Worm (Caenorhabditis elegans) whole organism, L4/young adult: ENCODE data around the gene F17E9.3.
A peak's percentile ranks its signal among the peaks of the same experiment; 100 is the strongest.
"Not testable (repeated sequence)": the region's sequence is repeated elsewhere in the genome, so short reads cannot be mapped to it uniquely, and the experiment has no call there.

Source experiments
- W03F9.2 ChIP-seq: fragments of 150-350 bp; optimal IDR thresholded peaks from 2 replicates; lab custom pipeline; 2014; ENCODE audit warnings: missing biosample characterization, missing genetic modification characterization
- dao-5 ChIP-seq: sonication (generic microtip); optimal IDR thresholded peaks from 2 replicates; lab custom pipeline; 2016; ENCODE audit warnings: missing genotype, missing genetic modification characterization, moderate library complexity, missing compliant biosample characterization
- him-1 ChIP-seq: sonication (generic microtip); optimal IDR thresholded peaks from 2 replicates; lab custom pipeline; 2016; ENCODE audit warnings: missing genotype, missing genetic modification reagents, missing genetic modification characterization, missing compliant biosample characterization

The F17E9.3 gene

DNA sequence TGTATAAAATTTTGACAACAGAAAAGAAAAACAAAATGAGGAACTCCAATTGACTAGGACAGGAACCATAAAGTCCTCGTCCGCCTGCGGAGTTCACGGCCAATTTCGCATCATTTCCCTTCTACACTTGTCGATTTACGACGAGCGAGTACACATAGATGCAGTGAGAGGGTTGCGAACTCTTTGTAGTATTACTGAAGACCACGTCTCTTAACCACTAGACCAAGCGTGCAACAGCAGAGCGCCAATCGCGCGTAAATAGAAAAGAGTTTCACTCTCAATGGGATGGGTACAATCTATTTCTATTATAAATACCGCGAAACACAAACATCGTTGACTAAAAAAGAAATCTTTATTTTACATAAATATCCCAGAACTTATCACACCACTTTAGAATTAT, 20.7 kb downstream of the F17E9.3 start:
- TF ChIP-seq W03F9.2 (tag; lab: Kevin White, UChicago) (peak; percentile 70), him-1 (peak; percentile 48), dao-5 (tag; lab: Kevin White, UChicago) (no peak)

DNA sequence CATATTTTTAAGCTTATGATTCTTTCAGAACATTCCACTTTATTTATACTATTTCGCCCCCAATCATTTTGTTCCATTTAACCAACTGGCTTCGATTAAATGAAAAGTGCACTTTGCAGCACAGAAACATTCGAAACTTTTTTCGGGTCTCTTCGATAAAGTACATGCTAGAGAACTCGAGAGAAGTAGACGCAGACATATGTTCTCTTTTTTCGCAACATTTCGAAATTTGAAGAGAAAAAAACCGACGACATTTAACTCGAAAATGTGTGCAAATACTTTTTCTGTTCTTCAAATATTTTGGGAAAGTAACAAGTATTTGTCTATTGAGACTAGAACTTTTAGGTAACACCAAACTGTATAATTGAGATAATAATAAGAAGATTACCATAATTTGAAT, 22.3 kb downstream of the F17E9.3 start:
- TF ChIP-seq him-1, result no peak
- TF ChIP-seq dao-5 (tag; lab: Kevin White, UChicago), result no peak
- TF ChIP-seq W03F9.2 (tag; lab: Kevin White, UChicago), result no peak

DNA sequence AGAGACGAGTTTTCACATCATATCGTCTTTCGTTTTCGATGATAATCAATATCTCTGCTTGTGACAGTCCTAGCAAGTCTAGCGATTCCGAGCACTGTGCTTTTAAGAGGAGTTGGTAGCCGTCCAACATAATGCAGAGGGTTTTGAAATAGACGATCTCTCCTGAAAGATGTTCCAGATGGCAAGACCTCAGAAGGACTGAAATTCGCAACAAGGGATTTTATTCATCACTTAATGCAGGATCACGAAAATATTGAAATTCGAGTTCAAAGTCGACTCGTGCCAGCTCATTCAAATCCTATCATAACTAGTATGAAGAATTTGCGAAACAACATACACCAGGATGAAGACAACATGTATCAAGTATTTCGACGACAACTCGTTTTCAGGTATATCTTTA, 22.8 kb downstream of the F17E9.3 start, which contains the start of gene D2096.7:
Gene D2096.7 (minus strand): TSS at position 130 of the 400 bp plus-strand sequence.
- peak; percentile 26 for TF ChIP-seq dao-5 (tag; lab: Kevin White, UChicago)
- TF ChIP-seq him-1, result no peak
- no peak for TF ChIP-seq W03F9.2 (tag; lab: Kevin White, UChicago)

DNA sequence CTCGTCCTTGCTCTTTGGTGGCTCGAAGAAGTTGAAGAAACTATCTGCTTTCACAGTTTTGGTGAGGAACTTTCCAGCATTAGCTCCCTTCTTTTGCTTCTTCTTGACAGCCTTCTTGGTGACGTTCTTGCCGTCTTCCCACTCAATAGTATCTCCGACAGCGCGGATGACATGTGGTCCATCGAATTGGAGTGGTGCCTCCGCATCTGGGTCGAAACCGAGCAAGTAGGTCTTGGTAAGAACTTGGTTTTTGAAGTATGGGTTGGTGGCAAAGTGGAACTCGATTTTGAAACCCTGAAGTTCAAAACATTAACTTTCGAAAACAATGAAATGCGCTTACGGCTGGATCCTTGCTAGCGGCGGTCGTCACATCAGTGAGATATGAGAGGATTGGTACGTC, 23.6 kb downstream of the F17E9.3 start:
- TF ChIP-seq dao-5 (tag; lab: Kevin White, UChicago) (no peak), W03F9.2 (tag; lab: Kevin White, UChicago) (no peak), him-1 (no peak)

DNA sequence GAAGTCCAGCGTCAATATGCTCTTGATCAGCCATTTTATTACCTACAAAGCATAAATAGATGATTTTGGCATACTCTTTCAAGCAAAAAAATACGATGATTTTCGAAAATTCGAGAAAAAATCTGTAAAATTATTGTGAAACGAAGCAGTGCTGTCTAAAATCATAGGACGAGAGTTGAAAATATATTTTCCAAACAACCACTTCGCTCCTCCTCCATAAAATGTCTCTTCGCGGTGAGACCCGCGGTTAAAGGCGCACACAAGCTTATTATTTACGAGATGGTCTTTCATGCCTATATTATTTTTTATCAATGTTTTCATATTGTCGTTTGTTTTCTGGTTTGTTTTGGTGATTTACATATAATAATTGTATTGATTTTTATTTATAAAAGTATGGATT, 24.6 kb downstream of the F17E9.3 start, which contains the start of gene nap-1:
Gene nap-1 (minus strand): TSS at position 42 of the 400 bp plus-strand sequence.
- TF ChIP-seq W03F9.2 (tag; lab: Kevin White, UChicago) (peak; percentile 89), dao-5 (tag; lab: Kevin White, UChicago) (no peak)

DNA sequence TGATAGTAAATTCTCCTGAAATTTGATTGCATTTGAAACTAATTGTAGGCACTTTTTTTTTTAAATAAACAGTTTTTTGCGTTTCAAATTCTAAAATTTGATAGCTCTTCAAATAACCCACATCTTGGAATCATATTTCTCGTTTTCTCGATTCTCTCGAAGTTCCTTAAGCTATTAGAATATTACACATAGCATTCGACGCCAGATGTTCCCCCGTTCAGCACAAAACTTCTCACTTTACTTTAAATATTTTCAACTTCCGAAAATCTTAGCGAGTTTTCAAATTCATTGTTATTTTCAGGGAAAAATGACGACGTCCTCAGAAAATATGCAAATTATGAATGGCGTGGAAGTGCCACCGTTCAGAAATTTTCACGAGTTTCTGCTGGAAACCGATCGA, 25.0 kb downstream of the F17E9.3 start, which contains the start of gene praf-3:
Gene praf-3 (plus strand): TSS at position 301 of the 400 bp plus-strand sequence.
- no peak for TF ChIP-seq him-1
- no peak for TF ChIP-seq W03F9.2 (tag; lab: Kevin White, UChicago)
- no peak for TF ChIP-seq dao-5 (tag; lab: Kevin White, UChicago)

- no peak for TF ChIP-seq him-1
- no peak for TF ChIP-seq W03F9.2 (tag; lab: Kevin White, UChicago)
- no peak for TF ChIP-seq dao-5 (tag; lab: Kevin White, UChicago)
Measured at ce11 chrIV:8380266-8380850, 25.7 kb downstream of the F17E9.3 start.

ce11 chrIV:8382695-8383094, 28.0 kb downstream of the F17E9.3 start, which contains the start of gene D2096.9:
D2096.9 (minus strand) TSS chrIV:8382795.
- TF ChIP-seq him-1, result no peak

DNA sequence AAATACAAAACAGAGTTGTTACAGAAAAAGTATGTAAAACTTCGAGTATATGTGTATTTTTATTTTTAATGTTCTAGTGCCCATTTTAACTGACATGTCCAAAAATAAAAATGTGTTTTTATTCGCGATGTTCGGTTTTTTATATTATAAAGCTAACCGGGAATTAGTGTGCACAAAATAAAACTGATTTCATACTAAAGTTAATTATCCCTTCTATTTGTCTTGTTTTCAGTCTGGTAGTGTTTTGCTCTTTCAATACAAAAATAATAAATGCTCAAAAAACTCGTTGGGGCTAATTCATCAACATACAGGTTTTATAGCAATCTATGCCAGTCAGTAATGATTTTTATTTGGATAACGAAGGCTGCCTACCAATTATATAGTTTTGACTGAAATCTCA, 30.1 kb downstream of the F17E9.3 start:
- no peak for TF ChIP-seq dao-5 (tag; lab: Kevin White, UChicago)
- no peak for TF ChIP-seq him-1
- no peak for TF ChIP-seq W03F9.2 (tag; lab: Kevin White, UChicago)

DNA sequence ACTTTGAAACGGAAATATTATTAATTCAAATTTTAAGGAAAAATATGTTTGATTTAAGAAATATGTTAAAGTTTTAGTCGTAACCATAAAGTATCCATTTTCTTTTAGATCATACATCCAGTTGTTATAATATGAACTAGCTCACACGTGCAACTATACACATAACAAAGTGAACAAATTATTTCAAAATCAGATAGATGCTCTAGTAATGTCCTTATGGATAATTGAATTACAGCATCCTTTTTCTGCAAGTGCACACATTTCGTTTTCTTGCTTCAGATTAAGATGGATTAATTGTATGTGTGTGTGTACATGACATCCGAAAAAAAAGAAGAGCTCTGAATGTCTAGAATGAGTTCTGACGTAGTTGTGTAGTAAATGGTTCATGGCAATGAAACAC, 31.0 kb downstream of the F17E9.3 start:
- TF ChIP-seq him-1 (no peak), W03F9.2 (tag; lab: Kevin White, UChicago) (no peak), dao-5 (tag; lab: Kevin White, UChicago) (no peak)

DNA sequence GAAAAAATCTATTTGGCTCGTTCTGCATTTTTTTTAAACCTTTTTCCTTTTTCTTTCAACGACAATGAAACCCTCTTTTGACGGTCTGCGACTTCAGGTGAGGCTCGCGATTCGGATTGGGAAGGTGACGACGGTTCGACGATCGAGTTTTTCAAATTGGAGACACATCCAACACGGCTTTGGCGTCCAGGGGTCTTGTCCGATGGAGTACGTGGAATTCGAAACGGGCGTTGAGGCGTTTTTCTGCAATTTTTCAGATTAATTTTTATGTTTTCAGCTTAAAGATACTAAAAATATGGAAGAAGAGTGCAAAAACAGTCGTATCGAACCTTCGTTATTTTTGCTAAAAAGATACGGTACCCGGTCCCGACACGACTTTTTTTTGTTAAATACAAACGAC, 34.5 kb downstream of the F17E9.3 start, which contains the start of gene D2096.10:
Gene D2096.10 (minus strand): TSS at position 101 of the 400 bp plus-strand sequence.
- not testable (repeated sequence) for TF ChIP-seq dao-5 (tag; lab: Kevin White, UChicago); him-1; W03F9.2 (tag; lab: Kevin White, UChicago)

- no peak for TF ChIP-seq him-1
- no peak for TF ChIP-seq dao-5 (tag; lab: Kevin White, UChicago)
- TF ChIP-seq W03F9.2 (tag; lab: Kevin White, UChicago), result no peak
Measured at ce11 chrIV:8394105-8394504, 39.4 kb downstream of the F17E9.3 start, which contains the start of gene D2096.11. D2096.11 (minus strand) TSS chrIV:8394205.

ce11 chrIV:8396348-8396747, 41.7 kb downstream of the F17E9.3 start, which contains the start of gene timm-17B.2:
timm-17B.2 (plus strand) TSS chrIV:8396648.
- TF ChIP-seq W03F9.2 (tag; lab: Kevin White, UChicago) (no peak), him-1 (no peak), dao-5 (tag; lab: Kevin White, UChicago) (no peak)

- TF ChIP-seq him-1, result no peak
Measured at ce11 chrIV:8397814-8398213, 43.1 kb downstream of the F17E9.3 start.
